Worm (Caenorhabditis elegans) whole organism, L3 larva: Measurements from ENCODE around the gene Y73F4A.1.

Experiments used
- R02D3.7 ChIP-seq: fragments of 150-350 bp; optimal IDR thresholded peaks from 2 replicates; lab custom pipeline; 2014; ENCODE audit warnings: missing biosample characterization, missing genetic modification characterization
- ZK546.5 ChIP-seq: sonication (generic microtip); optimal IDR thresholded peaks from 2 replicates; lab custom pipeline; 2017; ENCODE audit warnings: missing biosample characterization, missing genetic modification characterization
- ama-1 ChIP-seq: fragments of 150-350 bp; optimal IDR thresholded peaks from 2 replicates; lab custom pipeline; 2018
- ceh-16 ChIP-seq: sonication (generic microtip); optimal IDR thresholded peaks from 2 replicates; lab custom pipeline; 2017; ENCODE audit warnings: missing biosample characterization, missing genetic modification characterization
- ceh-82 ChIP-seq: fragments of 150-350 bp; optimal IDR thresholded peaks from 2 replicates; lab custom pipeline; 2014; ENCODE audit warnings: missing biosample characterization, missing genetic modification characterization
- ceh-9 ChIP-seq: sonication (generic microtip); optimal IDR thresholded peaks from 2 replicates; lab custom pipeline; 2018; ENCODE audit warnings: missing biosample characterization, missing genetic modification characterization
- daf-12 ChIP-seq: fragments of 150-350 bp; optimal IDR thresholded peaks from 2 replicates; lab custom pipeline; 2014; ENCODE audit warnings: missing biosample characterization, missing genetic modification reagents, missing genetic modification characterization
- egl-27 ChIP-seq: sonication (generic microtip); optimal IDR thresholded peaks from 4 replicates; lab custom pipeline; 2017; ENCODE audit warnings: missing biosample characterization, missing genetic modification reagents, missing genetic modification characterization
- egl-5 ChIP-seq: fragments of 150-350 bp; optimal IDR thresholded peaks from 2 replicates; lab custom pipeline; 2017; ENCODE audit warnings: missing biosample characterization, missing genetic modification reagents, missing genetic modification characterization, inconsistent platforms
- elt-1 ChIP-seq: fragments of 150-350 bp; optimal IDR thresholded peaks from 2 replicates; lab custom pipeline; 2014; ENCODE audit warnings: missing biosample characterization, missing genetic modification characterization
- elt-2 ChIP-seq: sonication (generic microtip); optimal IDR thresholded peaks from 2 replicates; lab custom pipeline; 2016; ENCODE audit warnings: missing genetic modification reagents, mild to moderate bottlenecking, missing genetic modification characterization, missing compliant biosample characterization
- elt-3 ChIP-seq, 3 experiments: fragments of 150-350 bp in 1 of 3; sonication (generic microtip) in 2 of 3; optimal IDR thresholded peaks; 2 replicates in 2 of 3; 4 replicates in 1 of 3; lab custom pipeline; 2014 to 2017; ENCODE audit warnings: missing biosample characterization in 3 of 3, missing genetic modification characterization in 3 of 3
- eor-1 ChIP-seq, 2 experiments: fragments of 150-350 bp; optimal IDR thresholded peaks; 2 replicates each; lab custom pipeline; 2014 to 2018; ENCODE audit warnings: missing biosample characterization in 2 of 2, missing genetic modification characterization in 2 of 2
- fkh-2 ChIP-seq: fragments of 150-350 bp; optimal IDR thresholded peaks from 2 replicates; lab custom pipeline; 2014; ENCODE audit warnings: missing biosample characterization, missing genetic modification reagents, missing genetic modification characterization
- fos-1 ChIP-seq: fragments of 150-350 bp; optimal IDR thresholded peaks from 2 replicates; lab custom pipeline; 2014; ENCODE audit warnings: missing biosample characterization, missing genetic modification characterization
- hmg-11 ChIP-seq: sonication (generic microtip); optimal IDR thresholded peaks from 2 replicates; lab custom pipeline; 2016; ENCODE audit warnings: missing genetic modification characterization, missing compliant biosample characterization
- lin-15B ChIP-seq: fragments of 150-350 bp; optimal IDR thresholded peaks from 2 replicates; lab custom pipeline; 2014; ENCODE audit warnings: missing biosample characterization, missing genetic modification characterization
- mml-1 ChIP-seq: fragments of 150-350 bp; sonication (generic microtip); optimal IDR thresholded peaks from 3 replicates; lab custom pipeline; 2014; ENCODE audit warnings: missing biosample characterization, missing genetic modification characterization
- nfya-1 ChIP-seq: sonication (generic microtip); optimal IDR thresholded peaks from 2 replicates; lab custom pipeline; 2017; ENCODE audit warnings: missing genetic modification characterization, mild to moderate bottlenecking, missing compliant biosample characterization, antibody characterized with exemption, moderate library complexity; ENCODE audit not compliant: insufficient read depth
- nhr-11 ChIP-seq: fragments of 150-350 bp; optimal IDR thresholded peaks from 2 replicates; lab custom pipeline; 2014; ENCODE audit warnings: missing biosample characterization, missing genetic modification characterization
- nhr-12 ChIP-seq: fragments of 150-350 bp; optimal IDR thresholded peaks from 2 replicates; lab custom pipeline; 2014; ENCODE audit warnings: missing biosample characterization, missing genetic modification characterization
- nhr-23 ChIP-seq: fragments of 150-350 bp; optimal IDR thresholded peaks from 2 replicates; lab custom pipeline; 2014; ENCODE audit warnings: missing biosample characterization, missing genetic modification reagents, missing genetic modification characterization
- nhr-237 ChIP-seq: fragments of 150-350 bp; optimal IDR thresholded peaks from 2 replicates; lab custom pipeline; 2014; ENCODE audit warnings: missing biosample characterization, missing genetic modification characterization
- nhr-28 ChIP-seq: fragments of 150-350 bp; optimal IDR thresholded peaks from 2 replicates; lab custom pipeline; 2014; ENCODE audit warnings: missing biosample characterization, missing genetic modification characterization
- nhr-43 ChIP-seq: sonication (generic microtip); optimal IDR thresholded peaks from 2 replicates; lab custom pipeline; 2016; ENCODE audit warnings: mild to moderate bottlenecking, missing genetic modification characterization, missing compliant biosample characterization; ENCODE audit not compliant: poor library complexity, severe bottlenecking
- nhr-67 ChIP-seq: fragments of 150-350 bp; optimal IDR thresholded peaks from 2 replicates; lab custom pipeline; 2014; ENCODE audit warnings: missing biosample characterization, missing genetic modification characterization
- nhr-76 ChIP-seq: fragments of 150-350 bp; sonication (generic microtip); optimal IDR thresholded peaks from 5 replicates; lab custom pipeline; 2014; ENCODE audit warnings: missing biosample characterization, missing genetic modification characterization
- nhr-77 ChIP-seq: fragments of 150-350 bp; optimal IDR thresholded peaks from 2 replicates; lab custom pipeline; 2014; ENCODE audit warnings: missing biosample characterization, missing genetic modification characterization
- pha-4 ChIP-seq: fragments of 150-350 bp; optimal IDR thresholded peaks from 2 replicates; lab custom pipeline; 2014; ENCODE audit warnings: missing biosample characterization, missing genetic modification reagents, missing genetic modification characterization
- pqm-1 ChIP-seq: fragments of 150-350 bp; optimal IDR thresholded peaks from 2 replicates; lab custom pipeline; 2017; ENCODE audit warnings: missing biosample characterization, missing genetic modification characterization, inconsistent platforms
- sea-2 ChIP-seq: fragments of 150-350 bp; sonication (generic microtip); optimal IDR thresholded peaks from 4 replicates; lab custom pipeline; 2014; ENCODE audit warnings: missing biosample characterization, missing genetic modification reagents, missing genetic modification characterization
- skn-1 ChIP-seq: fragments of 150-350 bp; optimal IDR thresholded peaks from 2 replicates; lab custom pipeline; 2014; ENCODE audit warnings: missing biosample characterization, missing genetic modification characterization
- unc-62 ChIP-seq: fragments of 150-350 bp; sonication (generic microtip); optimal IDR thresholded peaks from 4 replicates; lab custom pipeline; 2014; ENCODE audit warnings: missing biosample characterization, missing genetic modification reagents, missing genetic modification characterization
- zag-1 ChIP-seq: fragments of 150-350 bp; optimal IDR thresholded peaks from 2 replicates; lab custom pipeline; 2014; ENCODE audit warnings: missing biosample characterization, missing genetic modification characterization
- ztf-11 ChIP-seq: fragments of 150-350 bp; optimal IDR thresholded peaks from 2 replicates; lab custom pipeline; 2014; ENCODE audit warnings: missing biosample characterization, missing genetic modification characterization
- ztf-4 ChIP-seq: fragments of 150-350 bp; optimal IDR thresholded peaks from 2 replicates; lab custom pipeline; 2014; ENCODE audit warnings: missing biosample characterization, missing genetic modification characterization

Gene Y73F4A.1

DNA sequence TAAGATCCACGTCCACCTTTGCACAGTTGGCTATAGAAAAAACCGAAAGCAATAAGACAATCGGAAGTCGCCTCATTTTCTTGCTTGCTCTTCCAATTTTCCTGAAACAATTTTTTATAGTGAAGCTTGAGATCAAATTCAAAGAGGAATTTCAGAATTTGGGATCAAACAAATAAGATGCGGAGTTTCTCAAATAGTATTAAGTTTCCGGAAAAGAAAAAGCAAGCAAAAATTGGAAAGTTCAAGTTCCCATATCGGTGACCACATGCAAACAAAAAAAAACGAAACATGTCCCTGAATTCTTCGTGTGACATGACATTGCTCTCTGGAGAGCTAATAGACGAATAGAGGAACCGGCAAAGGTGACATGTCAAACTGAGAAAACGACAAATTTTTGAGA, 39.8 kb downstream of the Y73F4A.1 start, which contains the start of gene unc-129:
unc-129 (minus strand) TSS at position 101 of the 400 bp plus-strand sequence.
- no peak for TF ChIP-seq sea-2
- TF ChIP-seq elt-3 (tag; optimal IDR thresholded peaks at IDR 0.05; lab: Kevin White, UChicago) = no peak
- TF ChIP-seq nhr-43 (tag; lab: Kevin White, UChicago) = no peak
- no peak for TF ChIP-seq skn-1 (tag; lab: Kevin White, UChicago)
- no peak for TF ChIP-seq nhr-77 (tag; lab: Kevin White, UChicago)
- TF ChIP-seq fos-1 (tag; lab: Kevin White, UChicago) = no peak
- TF ChIP-seq ama-1 = no peak
- no peak for TF ChIP-seq nhr-11 (tag; lab: Kevin White, UChicago)
- TF ChIP-seq daf-12 (tag; lab: Kevin White, UChicago) = no peak
- TF ChIP-seq nhr-12 (tag; lab: Kevin White, UChicago) = no peak
- TF ChIP-seq unc-62 = no peak
- no peak for TF ChIP-seq ZK546.5 (tag; lab: Kevin White, UChicago)
- TF ChIP-seq nhr-237 = no peak
- no peak for TF ChIP-seq egl-27 (tag; lab: Kevin White, UChicago)

DNA sequence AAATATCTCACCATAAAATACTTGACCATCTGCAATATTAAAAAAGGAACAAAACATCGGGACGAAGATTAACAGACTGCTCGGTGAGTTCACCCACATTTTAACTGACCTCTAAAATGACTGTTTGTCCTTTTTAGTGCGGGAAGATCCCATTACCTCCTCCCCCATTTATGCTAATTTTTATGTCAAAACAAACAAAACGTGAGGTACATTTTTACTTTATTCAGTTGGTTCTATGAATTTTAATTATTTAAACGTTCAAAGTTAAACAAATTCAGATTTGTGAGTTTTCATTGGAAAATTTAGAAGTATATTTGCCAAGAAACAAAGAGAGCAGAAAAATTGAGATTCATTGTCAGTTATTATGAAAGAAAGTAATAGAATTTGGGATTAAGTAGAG, 42.5 kb downstream of the Y73F4A.1 start, which contains the start of gene C53D6.8:
C53D6.8 (minus strand) TSS at position 101 of the 400 bp plus-strand sequence.
- TF ChIP-seq pha-4 (tag; lab: Kevin White, UChicago) = no peak
- TF ChIP-seq elt-3 (tag; optimal IDR thresholded peaks at IDR 0.05; lab: Kevin White, UChicago) = no peak
- TF ChIP-seq ama-1 = no peak
- TF ChIP-seq nhr-11 (tag; lab: Kevin White, UChicago) = no peak
- TF ChIP-seq R02D3.7 = no peak
- no peak for TF ChIP-seq pqm-1 (tag; lab: Kevin White, UChicago)
- TF ChIP-seq nhr-237 = no peak
- no peak for TF ChIP-seq lin-15B (tag; lab: Kevin White, UChicago)
- TF ChIP-seq ceh-16 = no peak
- no peak for TF ChIP-seq zag-1 (tag; lab: Kevin White, UChicago)
- TF ChIP-seq ztf-11 (tag; lab: Kevin White, UChicago) = no peak
- no peak for TF ChIP-seq daf-12 (tag; lab: Kevin White, UChicago)
- no peak for TF ChIP-seq ZK546.5 (tag; lab: Kevin White, UChicago)
- no peak for TF ChIP-seq ceh-9 (tag; lab: Kevin White, UChicago)
- no peak for TF ChIP-seq elt-2 (tag; lab: Kevin White, UChicago)
- TF ChIP-seq hmg-11 = no peak
- TF ChIP-seq nhr-76 (tag; lab: Kevin White, UChicago) = no peak
- TF ChIP-seq fkh-2 (tag; lab: Kevin White, UChicago) = no peak
- TF ChIP-seq sea-2 = no peak
- no peak for TF ChIP-seq nhr-28 (tag; lab: Kevin White, UChicago)

DNA sequence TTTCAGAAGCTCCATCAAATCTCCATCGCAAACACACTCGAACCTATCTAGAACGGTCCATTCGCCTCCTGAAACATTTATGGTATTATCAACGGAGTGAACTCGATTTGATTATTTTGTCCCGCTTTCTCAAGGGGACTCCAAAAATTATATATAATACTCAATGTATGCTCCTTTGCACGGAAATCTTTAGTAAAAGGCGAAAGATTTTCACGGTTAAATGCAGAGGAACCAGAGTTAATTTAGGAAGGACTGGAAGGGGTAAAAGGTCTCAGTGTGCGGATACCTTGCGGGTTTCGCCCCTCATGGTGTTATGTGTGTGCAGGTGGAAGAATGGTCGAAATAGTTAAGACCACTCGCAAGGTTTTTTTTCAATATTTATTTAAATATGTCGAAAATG, 44.0 kb downstream of the Y73F4A.1 start:
- TF ChIP-seq nhr-23 = no peak
- no peak for TF ChIP-seq mml-1 (tag; lab: Kevin White, UChicago)
- no peak for TF ChIP-seq R02D3.7
- TF ChIP-seq sea-2 = no peak
- no peak for TF ChIP-seq nfya-1 (tag; lab: Kevin White, UChicago)
- TF ChIP-seq fkh-2 (tag; lab: Kevin White, UChicago) = no peak
- no peak for TF ChIP-seq ceh-16
- TF ChIP-seq hmg-11 = no peak
- TF ChIP-seq ZK546.5 (tag; lab: Kevin White, UChicago) = no peak
- no peak for TF ChIP-seq pha-4 (tag; lab: Kevin White, UChicago)

DNA sequence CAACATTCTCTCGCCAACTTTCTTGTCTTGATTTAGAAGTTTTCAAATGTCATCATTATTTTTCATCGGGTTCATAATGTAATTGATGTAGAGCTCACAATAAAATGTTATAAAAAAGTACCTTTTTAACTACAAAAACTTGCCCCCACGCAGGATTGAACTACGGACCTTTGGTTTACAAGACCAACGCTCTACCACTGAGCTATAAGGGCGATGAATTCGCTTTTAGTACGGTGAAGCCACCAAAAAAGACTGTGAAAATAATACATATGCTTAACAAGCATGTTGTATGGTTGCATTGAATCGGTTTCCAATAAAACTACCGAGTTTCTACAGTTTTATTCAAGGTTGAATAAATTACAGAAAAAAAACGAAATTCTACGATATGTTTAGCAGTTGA, 44.5 kb downstream of the Y73F4A.1 start:
- no peak for TF ChIP-seq ZK546.5 (tag; lab: Kevin White, UChicago)
- TF ChIP-seq elt-1 = no peak
- no peak for TF ChIP-seq unc-62
- no peak for TF ChIP-seq ceh-82
- TF ChIP-seq eor-1 (tag; optimal IDR thresholded peaks at IDR 0.05; lab: Kevin White, UChicago) = no peak
- TF ChIP-seq nhr-67 (tag; lab: Kevin White, UChicago) = no peak
- no peak for TF ChIP-seq nhr-237
- TF ChIP-seq ceh-16 = no peak
- TF ChIP-seq fkh-2 (tag; lab: Kevin White, UChicago) = no peak
- no peak for TF ChIP-seq sea-2
- no peak for TF ChIP-seq skn-1 (tag; lab: Kevin White, UChicago)

DNA sequence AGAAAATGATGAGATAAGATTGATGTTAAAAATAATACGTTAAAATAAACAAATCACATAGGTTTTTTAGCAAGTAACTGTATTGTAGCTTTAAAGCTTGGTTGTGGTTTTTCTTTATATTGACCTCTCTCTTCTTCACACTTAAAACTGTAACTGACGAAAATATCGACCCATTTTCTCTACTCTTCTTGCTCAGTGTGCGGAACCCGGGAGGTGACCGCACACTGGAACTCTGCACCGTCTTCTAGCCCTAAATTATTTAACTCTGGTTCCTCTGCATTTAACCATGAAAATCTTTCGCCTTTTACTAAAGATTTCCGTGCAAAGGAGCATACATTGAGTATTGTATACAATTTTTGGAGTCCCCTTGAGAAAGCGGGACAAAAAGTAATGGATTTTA, 50.7 kb downstream of the Y73F4A.1 start:
- TF ChIP-seq ztf-4 (tag; lab: Kevin White, UChicago) (no peak), unc-62 (no peak), nfya-1 (tag; lab: Kevin White, UChicago) (no peak), sea-2 (no peak), nhr-67 (tag; lab: Kevin White, UChicago) (no peak), ZK546.5 (tag; lab: Kevin White, UChicago) (no peak), egl-5 (tag; lab: Kevin White, UChicago) (no peak)
